Worm (Caenorhabditis elegans) whole organism, young adult: ENCODE data around the gene clc-20.

Source experiments
- D2030.7 ChIP-seq: fragments of 200-800 bp; sonication (Bioruptor generic); IDR thresholded peaks from 2 replicates; pipeline ENCODE4 v1.3.6; 2022; ENCODE audit warnings: missing genetic modification reagents, missing genetic modification characterization, missing compliant biosample characterization
- F23B12.7 ChIP-seq: sonication (generic microtip); optimal IDR thresholded peaks from 2 replicates; lab custom pipeline; 2017; ENCODE audit warnings: missing genetic modification characterization, mild to moderate bottlenecking, missing compliant biosample characterization, antibody characterized with exemption, moderate library complexity; ENCODE audit not compliant: insufficient read depth
- F33H1.4 ChIP-seq: fragments of 200-800 bp; sonication (Bioruptor generic); IDR thresholded peaks from 2 replicates; pipeline ENCODE4 v1.3.6; 2022; ENCODE audit warnings: missing genetic modification reagents, missing genetic modification characterization, missing compliant biosample characterization
- F37B4.10 ChIP-seq: fragments of 200-800 bp; sonication (Bioruptor generic); IDR thresholded peaks from 2 replicates; pipeline ENCODE4 v1.3.6; 2022; ENCODE audit warnings: missing genetic modification characterization, missing compliant biosample characterization
- F39B2.1 ChIP-seq: fragments of 200-800 bp; sonication (Bioruptor generic); IDR thresholded peaks from 2 replicates; pipeline ENCODE4 v1.3.6; 2022; ENCODE audit warnings: missing genetic modification reagents, missing genetic modification characterization, missing compliant biosample characterization
- Y95B8A.8 ChIP-seq: fragments of 200-800 bp; sonication (Bioruptor generic); IDR thresholded peaks from 2 replicates; pipeline ENCODE4 v1.3.6; 2022; ENCODE audit warnings: missing genetic modification reagents, missing genetic modification characterization, missing compliant biosample characterization
- atf-7 ChIP-seq: sonication (generic microtip); optimal IDR thresholded peaks from 2 replicates; lab custom pipeline; 2017; ENCODE audit warnings: mild to moderate bottlenecking, missing genetic modification characterization, missing compliant biosample characterization
- attf-3 ChIP-seq: fragments of 200-800 bp; sonication (Bioruptor generic); conservative IDR thresholded peaks from 2 replicates; pipeline ENCODE4 v1.3.6; 2022; ENCODE audit warnings: missing genetic modification reagents, missing genetic modification characterization, missing compliant biosample characterization
- attf-5 ChIP-seq: fragments of 200-800 bp; sonication (Bioruptor generic); optimal IDR thresholded peaks from 2 replicates; lab custom pipeline; 2018; ENCODE audit warnings: mild to moderate bottlenecking, missing genetic modification characterization, missing compliant biosample characterization
- attf-6 ChIP-seq: fragments of 200-800 bp; sonication (Bioruptor generic); IDR thresholded peaks from 2 replicates; pipeline ENCODE4 v1.3.6; 2022; ENCODE audit warnings: missing genetic modification reagents, missing genetic modification characterization, missing compliant biosample characterization
- bed-1 ChIP-seq: fragments of 200-800 bp; sonication (Bioruptor generic); IDR thresholded peaks from 2 replicates; pipeline ENCODE4 v1.3.6; 2022; ENCODE audit warnings: missing genetic modification reagents, missing genetic modification characterization, missing compliant biosample characterization
- ceh-58 ChIP-seq: fragments of 200-800 bp; sonication (Bioruptor generic); IDR thresholded peaks from 2 replicates; pipeline ENCODE4 v1.3.6; 2022; ENCODE audit warnings: missing genetic modification characterization, missing compliant biosample characterization
- dpl-1 ChIP-seq: fragments of 150-350 bp; optimal IDR thresholded peaks from 2 replicates; lab custom pipeline; 2014; ENCODE audit warnings: missing biosample characterization, missing genetic modification reagents, missing genetic modification characterization
- gei-17 ChIP-seq: fragments of 200-800 bp; sonication (Bioruptor generic); optimal IDR thresholded peaks from 2 replicates; lab custom pipeline; 2018; ENCODE audit warnings: mild to moderate bottlenecking, missing genetic modification characterization, missing compliant biosample characterization
- hmg-1.2 ChIP-seq: fragments of 200-800 bp; sonication (Bioruptor generic); IDR thresholded peaks from 2 replicates; pipeline ENCODE4 v1.3.6; 2022; ENCODE audit warnings: missing genetic modification reagents, missing genetic modification characterization, missing compliant biosample characterization
- hmg-20 ChIP-seq: fragments of 200-800 bp; sonication (Bioruptor generic); IDR thresholded peaks from 2 replicates; pipeline ENCODE4 v1.3.6; 2022; ENCODE audit warnings: missing genetic modification reagents, missing genetic modification characterization, missing compliant biosample characterization
- lag-1 ChIP-seq: fragments of 200-800 bp; sonication (Bioruptor generic); IDR thresholded peaks from 2 replicates; pipeline ENCODE4 v1.3.6; 2022; ENCODE audit warnings: missing genetic modification reagents, missing genetic modification characterization, missing compliant biosample characterization
- mes-4 ChIP-seq: sonication (generic microtip); optimal IDR thresholded peaks from 2 replicates; lab custom pipeline; 2016; ENCODE audit warnings: missing genotype, missing genetic modification characterization, missing compliant biosample characterization
- nfya-2 ChIP-seq: fragments of 200-800 bp; sonication (Bioruptor generic); IDR thresholded peaks from 2 replicates; pipeline ENCODE4 v1.3.6; 2022; ENCODE audit warnings: missing genetic modification reagents, missing genetic modification characterization, missing compliant biosample characterization
- nhr-120 ChIP-seq: fragments of 200-800 bp; sonication (Bioruptor generic); IDR thresholded peaks from 2 replicates; pipeline ENCODE4 v1.3.6; 2022; ENCODE audit warnings: missing genetic modification characterization, missing compliant biosample characterization
- nhr-27 ChIP-seq: fragments of 200-800 bp; sonication (Bioruptor generic); optimal IDR thresholded peaks from 2 replicates; lab custom pipeline; 2018; ENCODE audit warnings: mild to moderate bottlenecking, missing genetic modification characterization, moderate library complexity, missing compliant biosample characterization
- nhr-90 ChIP-seq: sonication (generic microtip); optimal IDR thresholded peaks from 2 replicates; lab custom pipeline; 2016; ENCODE audit warnings: missing genotype, mild to moderate bottlenecking, missing genetic modification characterization, missing compliant biosample characterization
- pbrm-1 ChIP-seq: fragments of 200-800 bp; sonication (Bioruptor generic); IDR thresholded peaks from 2 replicates; pipeline ENCODE4 v1.3.6; 2022; ENCODE audit warnings: missing genetic modification reagents, missing genetic modification characterization, missing compliant biosample characterization
- rpc-1 ChIP-seq, 2 experiments: fragments of 150-350 bp in 1 of 2; sonication (generic microtip) in 1 of 2; optimal IDR thresholded peaks; 2 replicates each; lab custom pipeline; 2014 to 2018; ENCODE audit warnings: missing biosample characterization in 1 of 2, missing genetic modification characterization in 1 of 2, missing genetic modification reagents in 1 of 2, missing genotype in 1 of 2
- snpc-1.1 ChIP-seq: sonication (generic microtip); optimal IDR thresholded peaks from 2 replicates; lab custom pipeline; 2017; ENCODE audit warnings: missing genetic modification characterization, mild to moderate bottlenecking, missing compliant biosample characterization, antibody characterized with exemption, moderate library complexity, missing genotype, missing genetic modification reagents; ENCODE audit not compliant: insufficient read depth
- snpc-1.3 ChIP-seq: sonication (generic microtip); optimal IDR thresholded peaks from 2 replicates; lab custom pipeline; 2017; ENCODE audit warnings: missing genetic modification characterization, mild to moderate bottlenecking, missing compliant biosample characterization, antibody characterized with exemption, moderate library complexity, missing genotype, missing genetic modification reagents; ENCODE audit not compliant: insufficient read depth
- snpc-4 ChIP-seq, 5 experiments: fragments of 150-350 bp in 1 of 5; sonication (generic microtip) in 4 of 5; optimal IDR thresholded peaks; 2 replicates each; lab custom pipeline; 2014 to 2018; ENCODE audit warnings: missing genetic modification characterization in 5 of 5, missing biosample characterization in 3 of 5, antibody characterized with exemption in 2 of 5, mild to moderate bottlenecking in 2 of 5, missing compliant biosample characterization in 2 of 5, missing genotype in 2 of 5, moderate library complexity in 2 of 5, missing genetic modification reagents in 1 of 5
- sptf-2 ChIP-seq: fragments of 200-800 bp; sonication (Bioruptor generic); optimal IDR thresholded peaks from 2 replicates; lab custom pipeline; 2018; ENCODE audit warnings: mild to moderate bottlenecking, missing genetic modification characterization, missing compliant biosample characterization
- tbp1 ChIP-seq: fragments of 200-800 bp; sonication (Bioruptor generic); optimal IDR thresholded peaks from 2 replicates; lab custom pipeline; 2018; ENCODE audit warnings: mild to moderate bottlenecking, missing genetic modification characterization, missing compliant biosample characterization
- tlf-1 ChIP-seq: fragments of 200-800 bp; sonication (Bioruptor generic); optimal IDR thresholded peaks from 2 replicates; lab custom pipeline; 2018; ENCODE audit warnings: mild to moderate bottlenecking, missing genetic modification characterization, missing compliant biosample characterization
- zfh-2 ChIP-seq: fragments of 200-800 bp; sonication (Bioruptor generic); conservative IDR thresholded peaks from 2 replicates; pipeline ENCODE4 v1.3.6; 2022; ENCODE audit warnings: missing genetic modification reagents, missing genetic modification characterization, missing compliant biosample characterization

The clc-20 gene

DNA sequence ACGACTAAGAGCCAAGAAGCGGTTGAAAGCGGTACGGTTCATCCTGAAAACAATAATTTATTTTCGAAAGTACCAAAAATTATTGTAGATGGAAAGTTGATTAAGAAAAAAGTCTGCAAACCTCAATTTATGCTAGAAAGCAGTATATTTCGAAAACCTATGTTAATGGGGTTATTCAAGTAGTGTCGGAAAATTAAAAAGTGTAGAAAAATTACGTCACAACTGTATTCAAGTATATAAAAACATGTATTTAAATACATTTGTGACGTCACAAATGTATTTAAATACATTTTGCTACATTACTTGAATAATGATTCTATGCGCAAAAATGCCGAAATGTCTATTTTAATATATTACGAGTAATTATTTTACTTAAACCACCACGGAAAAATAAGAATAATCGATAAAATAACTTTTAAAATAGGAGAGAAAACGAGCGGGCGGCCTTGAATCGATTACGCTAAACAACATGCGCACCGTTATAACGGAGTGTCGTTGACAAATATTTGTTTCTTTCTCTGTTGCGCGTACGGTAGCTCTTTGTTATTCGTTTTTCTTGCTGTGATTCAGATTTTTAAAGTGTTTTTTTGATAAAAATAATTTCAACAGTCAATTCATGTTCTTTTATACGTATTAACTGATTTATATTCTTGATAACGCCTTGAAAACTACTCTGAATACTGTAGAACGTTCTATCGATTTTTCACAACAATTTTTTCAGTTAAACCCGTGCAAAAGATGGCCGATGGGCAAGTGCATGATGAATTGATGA lies 38.3 kb downstream of the clc-20 start, which contains the start of the genes F23H11.5 and bra-2:
Gene F23H11.5, minus strand, starts transcription at position 51 of the 772 bp plus-strand sequence.
Gene bra-2, plus strand, starts transcription at position 722 of the 772 bp plus-strand sequence.
- TF ChIP-seq nhr-90 (tag; lab: Kevin White, UChicago), result no peak
- peak; percentile 92 for TF ChIP-seq attf-3
- peak; percentile 4 for TF ChIP-seq F23B12.7 (tag; lab: Kevin White, UChicago)

ce11 chrIII:912778-913177 lies 40.4 kb downstream of the clc-20 start:
- TF ChIP-seq snpc-1.1 (peak; percentile 64), snpc-4 (GFP tag; optimal IDR thresholded peaks at IDR 0.05; lab: Kevin White, UChicago) (peak; percentile 30), snpc-4 (tag; optimal IDR thresholded peaks at IDR 0.05; lab: Kevin White, UChicago) (peak in 1 of 4 experiments; percentile 90), pbrm-1 (0 out of 2 replicates have a peak, but pooled peaks have one; percentile 19), hmg-1.2 (GFP tag; lab: Robert Waterston, UW) (peak; percentile 31; the same call in 1 of the 2 replicates), attf-6 (peak; percentile 65; the same call in 1 of the 2 replicates)

DNA sequence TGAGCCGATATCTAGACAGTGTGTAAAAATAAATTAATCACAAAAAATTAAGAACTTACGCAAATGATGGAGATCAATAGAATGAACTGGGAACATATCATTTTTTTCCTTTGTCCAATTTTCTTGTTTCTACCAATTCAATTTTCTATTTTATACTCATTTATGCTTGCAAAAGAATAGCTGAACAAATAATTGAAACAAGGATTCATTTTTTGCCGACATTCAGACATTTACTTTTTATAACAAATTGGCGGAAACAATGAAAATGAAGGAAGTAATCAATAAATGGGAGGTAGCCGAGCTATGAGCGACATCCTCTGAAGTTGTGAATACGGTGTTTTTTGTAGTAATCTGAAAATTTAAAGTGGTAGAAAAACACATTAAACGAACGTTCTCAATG lies 44.5 kb downstream of the clc-20 start, which contains the start of gene idpp-13:
Gene idpp-13, minus strand, starts transcription at position 101 of the 400 bp plus-strand sequence.
- no peak for TF ChIP-seq tbp1 (GFP tag; lab: Kevin White, UChicago)
- no peak for TF ChIP-seq nhr-120 (GFP tag; lab: Robert Waterston, UW)
- TF ChIP-seq attf-5 (GFP tag; lab: Kevin White, UChicago), result no peak
- TF ChIP-seq gei-17 (GFP tag; lab: Kevin White, UChicago), result no peak
- TF ChIP-seq D2030.7, result no peak
- TF ChIP-seq F39B2.1, result no peak
- TF ChIP-seq snpc-1.3 (tag; lab: Kevin White, UChicago), result no peak
- TF ChIP-seq pbrm-1, result no peak
- no peak for TF ChIP-seq hmg-20 (GFP tag; lab: Robert Waterston, UW)
- TF ChIP-seq bed-1, result no peak
- TF ChIP-seq F37B4.10 (GFP tag; lab: Robert Waterston, UW), result no peak
- TF ChIP-seq zfh-2 (GFP tag; lab: Robert Waterston, UW), result no peak
- TF ChIP-seq snpc-1.1, result no peak
- TF ChIP-seq attf-6, result no peak
- TF ChIP-seq F33H1.4 (GFP tag; lab: Robert Waterston, UW), result no peak
- no peak for TF ChIP-seq lag-1 (GFP tag; lab: Robert Waterston, UW)
- TF ChIP-seq Y95B8A.8 (GFP tag; lab: Robert Waterston, UW), result no peak
- no peak for TF ChIP-seq tlf-1 (GFP tag; lab: Kevin White, UChicago)
- TF ChIP-seq atf-7, result no peak
- TF ChIP-seq, all 124 proteins: peak for 0

ce11 chrIII:919322-919721 lies 46.9 kb downstream of the clc-20 start, which contains the start of gene F23H11.7:
Gene F23H11.7, minus strand, starts transcription at chrIII:919422.
- TF ChIP-seq rpc-1 (optimal IDR thresholded peaks at IDR 0.05; lab: Kevin White, UChicago) (no peak), rpc-1 (tag; optimal IDR thresholded peaks at IDR 0.05; lab: Kevin White, UChicago) (no peak), mes-4 (no peak), nhr-27 (tag; lab: Kevin White, UChicago) (no peak), dpl-1 (GFP tag; lab: Kevin White, UChicago) (no peak), ceh-58 (GFP tag; lab: Robert Waterston, UW) (no peak), sptf-2 (GFP tag; lab: Kevin White, UChicago) (no peak), nfya-2 (GFP tag; lab: Robert Waterston, UW) (no peak)
